Fruit fly (Drosophila melanogaster): ENCODE measurements around the gene CG8326.

DNA sequence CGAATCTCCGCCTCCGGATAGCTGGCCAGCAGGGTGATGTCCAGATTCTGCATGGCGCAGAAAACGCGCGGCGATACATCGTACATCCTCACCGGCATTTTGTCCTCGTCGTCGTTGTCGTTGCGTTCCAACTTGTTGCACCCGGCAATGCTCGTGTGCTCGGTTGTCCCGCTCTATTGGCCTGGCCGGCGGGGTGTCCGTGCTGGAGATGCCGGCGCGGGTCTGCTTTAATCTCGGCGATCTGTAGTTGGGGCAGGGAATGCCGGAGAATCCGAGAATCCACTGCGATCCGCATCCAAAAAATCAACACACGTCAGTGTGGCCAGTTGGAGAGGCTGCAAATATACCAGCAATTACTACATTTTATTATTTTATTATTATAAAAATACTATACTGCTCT is 27.2 kb upstream of the CG8326 start, which contains the start of gene IntS2:
- TF ChIP-seq CG5204 (GFP tag; optimal IDR thresholded peaks at IDR 0.05) (no peak), ovo (GFP tag; optimal IDR thresholded peaks at IDR 0.05) (no peak)
